Fruit fly (Drosophila melanogaster) whole organism, wandering third instar larva: ENCODE measurements around the gene CCKLR-17D1.

Experiments used
- Abd-B ChIP-seq: fragments of >200 bp; optimal IDR thresholded peaks from 2 replicates; lab custom pipeline; 2017; ENCODE audit warnings: missing biosample characterization, missing genetic modification characterization
- CG32264 ChIP-seq: fragments of 200-800 bp; sonication (Bioruptor generic); optimal IDR thresholded peaks from 2 replicates; lab custom pipeline; 2016; ENCODE audit warnings: missing biosample characterization, missing genetic modification characterization
- CG9705 ChIP-seq: fragments of 200-800 bp; sonication (Bioruptor generic); optimal IDR thresholded peaks from 2 replicates; lab custom pipeline; 2018; ENCODE audit warnings: missing biosample characterization, mild to moderate bottlenecking, missing genetic modification characterization
- CrebA ChIP-seq: fragments of 200-800 bp; sonication (Bioruptor generic); optimal IDR thresholded peaks from 2 replicates; lab custom pipeline; 2016; ENCODE audit warnings: missing biosample characterization, mild to moderate bottlenecking, missing genetic modification characterization, borderline replicate concordance
- Dfd ChIP-seq: fragments of >200 bp; optimal IDR thresholded peaks from 2 replicates; lab custom pipeline; 2017; ENCODE audit warnings: missing biosample characterization, missing genetic modification characterization
- Dif ChIP-seq: fragments of 200-275, 200-300 bp; sonication (Bioruptor generic); optimal IDR thresholded peaks from 2 replicates; lab custom pipeline; 2018; ENCODE audit warnings: missing biosample characterization, missing genetic modification characterization; ENCODE audit not compliant: partially characterized antibody
- Hnf4 ChIP-seq: fragments of 200-800 bp; sonication (Bioruptor generic); optimal IDR thresholded peaks from 2 replicates; lab custom pipeline; 2016; ENCODE audit warnings: missing biosample characterization, mild to moderate bottlenecking, missing genetic modification characterization
- Hr78 ChIP-seq: fragments of >200 bp; optimal IDR thresholded peaks from 2 replicates; lab custom pipeline; 2017; ENCODE audit warnings: missing biosample characterization, missing genetic modification characterization
- Jra ChIP-seq: sonication (Bioruptor generic); optimal IDR thresholded peaks from 2 replicates; lab custom pipeline; 2016; ENCODE audit warnings: missing biosample characterization, missing genetic modification characterization
- Mio ChIP-seq: sonication (Bioruptor generic); optimal IDR thresholded peaks from 2 replicates; lab custom pipeline; 2016; ENCODE audit warnings: missing biosample characterization, missing genetic modification characterization
- Myc ChIP-seq: fragments of >200 bp; optimal IDR thresholded peaks from 2 replicates; lab custom pipeline; 2017
- N ChIP-seq: fragments of >200 bp; optimal IDR thresholded peaks from 2 replicates; lab custom pipeline; 2018; ENCODE audit warnings: missing biosample characterization, missing external identifiers, missing genetic modification characterization
- OdsH ChIP-seq: fragments of 200-800 bp; sonication (Bioruptor generic); optimal IDR thresholded peaks from 2 replicates; lab custom pipeline; 2016; ENCODE audit warnings: missing biosample characterization, mild to moderate bottlenecking, missing genetic modification characterization
- Rel ChIP-seq, 2 experiments: fragments of 200-800 bp; sonication (Bioruptor generic) in 1 of 2; optimal IDR thresholded peaks; 2 replicates in 1 of 2; 3 replicates in 1 of 2; lab custom pipeline; 2016 to 2019; ENCODE audit warnings: mild to moderate bottlenecking in 2 of 2, missing biosample characterization in 2 of 2, missing genetic modification characterization in 2 of 2, moderate library complexity in 1 of 2
- Vsx2 ChIP-seq: fragments of 200-300, 225-300 bp; sonication (Bioruptor generic); optimal IDR thresholded peaks from 2 replicates; lab custom pipeline; 2018; ENCODE audit warnings: missing biosample characterization, missing genetic modification characterization; ENCODE audit not compliant: partially characterized antibody
- br ChIP-seq: fragments of 200-800 bp; sonication (Bioruptor generic); optimal IDR thresholded peaks from 2 replicates; lab custom pipeline; 2016; ENCODE audit warnings: missing biosample characterization, missing genetic modification characterization
- brk ChIP-seq: fragments of 200-800 bp; sonication (Bioruptor generic); optimal IDR thresholded peaks from 2 replicates; lab custom pipeline; 2016; ENCODE audit warnings: missing biosample characterization, mild to moderate bottlenecking, missing genetic modification characterization
- dl ChIP-seq, 2 experiments: fragments of 175-275, 200-275 bp in 1 of 2; fragments of 200-275 bp in 1 of 2; sonication (Bioruptor generic); optimal IDR thresholded peaks; lab custom pipeline; 2018; ENCODE audit warnings: mild to moderate bottlenecking in 2 of 2, missing biosample characterization in 2 of 2, missing genetic modification characterization in 2 of 2, moderate library complexity in 2 of 2; ENCODE audit not compliant: partially characterized antibody in 2 of 2, insufficient read depth in 1 of 2
- dmrt93B ChIP-seq: fragments of 200-800 bp; sonication (Bioruptor generic); optimal IDR thresholded peaks from 2 replicates; lab custom pipeline; 2018; ENCODE audit warnings: missing biosample characterization, mild to moderate bottlenecking, missing genetic modification characterization
- dsf ChIP-seq: sonication (Bioruptor generic); optimal IDR thresholded peaks from 2 replicates; lab custom pipeline; 2016; ENCODE audit warnings: missing biosample characterization, missing genetic modification characterization, borderline replicate concordance
- foxo ChIP-seq, 2 experiments: fragments of 200-800 bp; sonication (Bioruptor generic); optimal IDR thresholded peaks; 2 replicates in 1 of 2; 3 replicates in 1 of 2; lab custom pipeline; 2016 to 2017; ENCODE audit warnings: missing biosample characterization in 2 of 2, missing genetic modification characterization in 2 of 2
- fru ChIP-seq: fragments of 200-800 bp; sonication (Bioruptor generic); optimal IDR thresholded peaks from 3 replicates; lab custom pipeline; 2016; ENCODE audit warnings: missing biosample characterization, mild to moderate bottlenecking, missing genetic modification characterization
- h ChIP-seq: fragments of 200-800 bp; sonication (Bioruptor generic); optimal IDR thresholded peaks from 3 replicates; lab custom pipeline; 2016; ENCODE audit warnings: missing biosample characterization, mild to moderate bottlenecking, missing genetic modification characterization
- jim ChIP-seq: fragments of 175-275, 200-325 bp; sonication (Bioruptor generic); optimal IDR thresholded peaks from 2 replicates; lab custom pipeline; 2016; ENCODE audit warnings: missing biosample characterization, mild to moderate bottlenecking, missing genetic modification characterization
- lola ChIP-seq: fragments of >200 bp; optimal IDR thresholded peaks from 2 replicates; lab custom pipeline; 2017; ENCODE audit warnings: missing biosample characterization, missing genetic modification characterization
- pan ChIP-seq: fragments of >200 bp; optimal IDR thresholded peaks from 2 replicates; lab custom pipeline; 2017
- psq ChIP-seq: fragments of 200-800 bp; sonication (Bioruptor generic); optimal IDR thresholded peaks from 3 replicates; lab custom pipeline; 2017; ENCODE audit warnings: missing biosample characterization, mild to moderate bottlenecking, missing genetic modification characterization, moderate library complexity
- rgr ChIP-seq: fragments of 200-800 bp; sonication (Bioruptor generic); optimal IDR thresholded peaks from 3 replicates; lab custom pipeline; 2016; ENCODE audit warnings: missing biosample characterization, mild to moderate bottlenecking, missing genetic modification characterization
- sage ChIP-seq: fragments of 200-800 bp; sonication (Bioruptor generic); optimal IDR thresholded peaks from 2 replicates; lab custom pipeline; 2016; ENCODE audit warnings: missing biosample characterization, mild to moderate bottlenecking, missing genetic modification characterization
- sv ChIP-seq: fragments of 200-800 bp; sonication (Bioruptor generic); optimal IDR thresholded peaks from 3 replicates; lab custom pipeline; 2016; ENCODE audit warnings: missing biosample characterization, missing genetic modification characterization
- tai ChIP-seq: sonication (Bioruptor generic); optimal IDR thresholded peaks from 2 replicates; lab custom pipeline; 2016; ENCODE audit warnings: missing biosample characterization, missing genetic modification characterization
- woc ChIP-seq: sonication (Bioruptor generic); optimal IDR thresholded peaks from 2 replicates; lab custom pipeline; 2016; ENCODE audit warnings: missing biosample characterization, mild to moderate bottlenecking, missing genetic modification characterization

The CCKLR-17D1 gene

dm6 chrX:18684504-18684903 is 41.9 kb downstream of the CCKLR-17D1 start:
- no peak for TF ChIP-seq Rel (GFP tag; optimal IDR thresholded peaks at IDR 0.05; lab: Kevin White, UChicago)
- TF ChIP-seq Rel (tag; optimal IDR thresholded peaks at IDR 0.05; lab: Kevin White, UChicago) = no peak
- TF ChIP-seq dl (GFP tag; optimal IDR thresholded peaks at IDR 0.05; lab: Kevin White, UChicago; ENCODE audit: insufficient read depth in 1 of 2, partially characterized antibody in 2 of 2) = no peak
- TF ChIP-seq psq = no peak
- no peak for TF ChIP-seq dsf (GFP tag; lab: Kevin White, UChicago)
- no peak for TF ChIP-seq lola (GFP tag; lab: Kevin White, UChicago)
- TF ChIP-seq Hnf4 = no peak
- no peak for TF ChIP-seq pan (lab: Kevin White, UChicago)
- TF ChIP-seq Myc (lab: Kevin White, UChicago) = no peak
- no peak for TF ChIP-seq Dfd (GFP tag; lab: Kevin White, UChicago)
- no peak for TF ChIP-seq sage
- TF ChIP-seq woc (GFP tag; lab: Kevin White, UChicago) = no peak
- no peak for TF ChIP-seq rgr
- TF ChIP-seq h = no peak
- TF ChIP-seq br = no peak
- TF ChIP-seq tai (GFP tag; lab: Kevin White, UChicago) = no peak
- TF ChIP-seq CrebA (GFP tag; lab: Kevin White, UChicago) = no peak
- no peak for TF ChIP-seq sv (GFP tag; lab: Kevin White, UChicago)
- TF ChIP-seq, all 38 proteins: peak for 0

dm6 chrX:18682815-18683214 is 43.6 kb downstream of the CCKLR-17D1 start:
- TF ChIP-seq sv (GFP tag; lab: Kevin White, UChicago) (no peak), sage (no peak), CG9705 (GFP tag; lab: Kevin White, UChicago) (no peak), N (GFP tag; lab: Kevin White, UChicago) (no peak), br (no peak), psq (no peak), dmrt93B (GFP tag; lab: Kevin White, UChicago) (no peak), pan (lab: Kevin White, UChicago) (no peak), Mio (GFP tag; lab: Kevin White, UChicago) (no peak), rgr (no peak), Dif (GFP tag; lab: Kevin White, UChicago) (no peak), foxo (GFP tag; optimal IDR thresholded peaks at IDR 0.05; lab: Kevin White, UChicago) (no peak), CG32264 (GFP tag; lab: Kevin White, UChicago) (no peak), Vsx2 (GFP tag; lab: Kevin White, UChicago) (no peak), dl (GFP tag; optimal IDR thresholded peaks at IDR 0.05; lab: Kevin White, UChicago; ENCODE audit: insufficient read depth in 1 of 2, partially characterized antibody in 2 of 2) (no peak), brk (GFP tag; lab: Kevin White, UChicago) (no peak), Dfd (GFP tag; lab: Kevin White, UChicago) (no peak), dsf (GFP tag; lab: Kevin White, UChicago) (no peak), Abd-B (no peak)

- TF ChIP-seq Vsx2 (GFP tag; lab: Kevin White, UChicago) (no peak), fru (GFP tag; lab: Kevin White, UChicago) (no peak), sage (no peak)
Measured at dm6 chrX:18681410-18681809, 45.0 kb downstream of the CCKLR-17D1 start.

dm6 chrX:18678876-18679275 is 47.5 kb downstream of the CCKLR-17D1 start:
- no peak for TF ChIP-seq Jra
- TF ChIP-seq sv (GFP tag; lab: Kevin White, UChicago) = no peak
- no peak for TF ChIP-seq foxo (GFP tag; optimal IDR thresholded peaks at IDR 0.05; lab: Kevin White, UChicago)
- TF ChIP-seq OdsH = no peak
- no peak for TF ChIP-seq dl (GFP tag; optimal IDR thresholded peaks at IDR 0.05; lab: Kevin White, UChicago; ENCODE audit: insufficient read depth in 1 of 2, partially characterized antibody in 2 of 2)
- TF ChIP-seq pan (lab: Kevin White, UChicago) = no peak
- TF ChIP-seq N (GFP tag; lab: Kevin White, UChicago) = no peak
- no peak for TF ChIP-seq jim (GFP tag; lab: Kevin White, UChicago)
- TF ChIP-seq Myc (lab: Kevin White, UChicago) = no peak
- TF ChIP-seq Hr78 (GFP tag; lab: Kevin White, UChicago) = no peak
- no peak for TF ChIP-seq Dfd (GFP tag; lab: Kevin White, UChicago)
